Worm (Caenorhabditis elegans): ENCODE data around the gene vps-8.
A peak's percentile ranks its signal among the peaks of the same experiment; 100 is the strongest.

The vps-8 gene

DNA sequence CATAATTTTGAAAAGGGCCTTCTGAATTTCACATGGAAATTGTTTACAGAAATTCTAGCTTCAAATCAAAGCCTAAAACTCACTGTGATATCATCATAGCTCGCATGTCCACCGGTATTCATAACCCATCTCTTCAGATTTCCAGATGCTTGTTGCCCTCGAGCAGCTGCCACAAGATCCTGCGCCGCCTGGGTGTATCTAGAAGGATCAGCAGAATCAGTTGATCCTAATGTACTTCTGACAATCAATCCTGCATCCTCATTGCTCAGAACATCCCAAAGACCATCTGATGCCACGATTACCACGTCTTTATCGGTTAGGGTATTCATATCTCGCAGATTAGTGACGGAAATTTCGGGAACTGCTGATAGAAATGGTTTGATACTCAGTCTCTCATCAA is 9.9 kb downstream of the vps-8 start:
- TF ChIP-seq snpc-4 (tag; optimal IDR thresholded peaks at IDR 0.05): no peak
- TF ChIP-seq bed-3 (GFP tag; optimal IDR thresholded peaks at IDR 0.05): no peak
- no peak for TF ChIP-seq sem-2 (GFP tag; optimal IDR thresholded peaks at IDR 0.05)
- TF ChIP-seq hlh-1 (tag; optimal IDR thresholded peaks at IDR 0.05): no peak
- no peak for TF ChIP-seq nhr-237 (tag; optimal IDR thresholded peaks at IDR 0.05)
- TF ChIP-seq pha-4 (tag; optimal IDR thresholded peaks at IDR 0.05): no peak
- TF ChIP-seq nhr-12 (tag; optimal IDR thresholded peaks at IDR 0.05): no peak
- no peak for TF ChIP-seq nhr-2 (tag; optimal IDR thresholded peaks at IDR 0.05)
- TF ChIP-seq ztf-11 (tag; optimal IDR thresholded peaks at IDR 0.05): no peak
- TF ChIP-seq zip-8 (tag; optimal IDR thresholded peaks at IDR 0.05): no peak
- no peak for TF ChIP-seq mls-2 (tag; optimal IDR thresholded peaks at IDR 0.05)
- no peak for TF ChIP-seq lsy-2 (tag; optimal IDR thresholded peaks at IDR 0.05)
- TF ChIP-seq cnd-1 (tag; optimal IDR thresholded peaks at IDR 0.05): no peak
- no peak for TF ChIP-seq elt-1 (tag; optimal IDR thresholded peaks at IDR 0.05; ENCODE audit: borderline replicate concordance, insufficient read depth)
- no peak for TF ChIP-seq M03D4.4 (tag; optimal IDR thresholded peaks at IDR 0.05)
- no peak for TF ChIP-seq ham-2 (GFP tag; optimal IDR thresholded peaks at IDR 0.05)
- TF ChIP-seq unc-62 (GFP tag; optimal IDR thresholded peaks at IDR 0.05): no peak
- no peak for TF ChIP-seq lin-13 (tag; optimal IDR thresholded peaks at IDR 0.05)

- TF ChIP-seq sptf-1 (tag; optimal IDR thresholded peaks at IDR 0.05) (no peak), nhr-2 (tag; optimal IDR thresholded peaks at IDR 0.05) (no peak), mep-1 (tag; optimal IDR thresholded peaks at IDR 0.05) (no peak), elt-3 (tag; optimal IDR thresholded peaks at IDR 0.05) (no peak), bed-3 (GFP tag; optimal IDR thresholded peaks at IDR 0.05) (no peak)
Observed at ce11 chrIV:12261353-12261752, 14.4 kb downstream of the vps-8 start, which contains the start of gene sre-14. Gene sre-14 (minus strand): TSS chrIV:12261453.

ce11 chrIV:12259161-12259870 is 16.5 kb downstream of the vps-8 start, which contains the start of gene Y39C12A.9:
Gene Y39C12A.9 (minus strand): TSS chrIV:12259211.
- no peak for TF ChIP-seq flh-1 (GFP tag; optimal IDR thresholded peaks at IDR 0.05)
- TF ChIP-seq unc-120 (tag; optimal IDR thresholded peaks at IDR 0.05; ENCODE audit: poor library complexity, severe bottlenecking): peak; percentile 16
- TF ChIP-seq mep-1 (tag; optimal IDR thresholded peaks at IDR 0.05): no peak
- TF ChIP-seq ces-1 (GFP tag; optimal IDR thresholded peaks at IDR 0.05): peak; percentile 31

ce11 chrIV:12252579-12252978 is 23.2 kb downstream of the vps-8 start, which contains the start of gene dnj-26:
Gene dnj-26 (minus strand): TSS chrIV:12252679.
- no peak for TF ChIP-seq cnd-1 (tag; optimal IDR thresholded peaks at IDR 0.05)
- no peak for TF ChIP-seq snpc-4 (tag; optimal IDR thresholded peaks at IDR 0.05)
- no peak for TF ChIP-seq unc-120 (tag; optimal IDR thresholded peaks at IDR 0.05; ENCODE audit: poor library complexity, severe bottlenecking)
- TF ChIP-seq lin-32 (GFP tag; optimal IDR thresholded peaks at IDR 0.05): no peak
- TF ChIP-seq mls-2 (tag; optimal IDR thresholded peaks at IDR 0.05): no peak
- no peak for TF ChIP-seq tbx-8 (GFP tag; optimal IDR thresholded peaks at IDR 0.05)

DNA sequence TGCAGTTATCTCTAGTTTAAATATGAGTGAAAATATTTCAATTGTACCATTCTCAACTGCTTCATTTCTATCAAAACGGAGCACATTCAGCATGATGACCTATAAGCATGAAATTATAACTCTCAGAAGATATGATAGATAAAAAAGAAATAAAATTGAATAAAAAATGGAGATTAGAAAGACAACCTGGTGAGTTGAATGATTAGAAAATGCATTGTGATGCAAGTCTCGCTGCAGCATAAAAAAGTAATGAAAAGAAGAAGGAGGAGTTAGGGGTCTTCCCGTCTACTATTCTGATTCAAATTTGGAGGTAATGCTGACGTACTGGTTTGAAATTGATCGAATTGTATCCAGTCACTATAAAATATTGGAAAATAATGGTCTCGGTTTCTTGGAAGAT is 31.1 kb downstream of the vps-8 start, which contains the start of gene sre-15:
TSS of gene sre-15 (minus strand) at position 101 of the 400 bp plus-strand sequence.
- TF ChIP-seq blmp-1 (tag; optimal IDR thresholded peaks at IDR 0.05): no peak
- TF ChIP-seq zip-8 (tag; optimal IDR thresholded peaks at IDR 0.05): no peak
- TF ChIP-seq lin-13 (tag; optimal IDR thresholded peaks at IDR 0.05): no peak
- no peak for TF ChIP-seq ces-1 (GFP tag; optimal IDR thresholded peaks at IDR 0.05)
- no peak for TF ChIP-seq mls-2 (tag; optimal IDR thresholded peaks at IDR 0.05)

ce11 chrIV:12238851-12239250 is 36.9 kb downstream of the vps-8 start, which contains the start of gene sre-19:
Gene sre-19 (minus strand): TSS chrIV:12238951.
- TF ChIP-seq ceh-43 (GFP tag; optimal IDR thresholded peaks at IDR 0.05) (no peak), ceh-39 (tag; optimal IDR thresholded peaks at IDR 0.05) (no peak), ztf-11 (tag; optimal IDR thresholded peaks at IDR 0.05) (no peak), tbx-8 (GFP tag; optimal IDR thresholded peaks at IDR 0.05) (no peak), lin-13 (tag; optimal IDR thresholded peaks at IDR 0.05) (no peak), pha-4 (tag; optimal IDR thresholded peaks at IDR 0.05) (no peak), lsy-2 (tag; optimal IDR thresholded peaks at IDR 0.05) (no peak), unc-39 (tag; optimal IDR thresholded peaks at IDR 0.05) (no peak), ham-2 (GFP tag; optimal IDR thresholded peaks at IDR 0.05) (no peak), sptf-1 (tag; optimal IDR thresholded peaks at IDR 0.05) (no peak), nhr-2 (tag; optimal IDR thresholded peaks at IDR 0.05) (no peak), nhr-76 (tag; optimal IDR thresholded peaks at IDR 0.05) (no peak), lin-32 (GFP tag; optimal IDR thresholded peaks at IDR 0.05) (no peak), cnd-1 (tag; optimal IDR thresholded peaks at IDR 0.05) (no peak), unc-62 (GFP tag; optimal IDR thresholded peaks at IDR 0.05) (no peak), nhr-28 (tag; optimal IDR thresholded peaks at IDR 0.05) (no peak), ces-1 (GFP tag; optimal IDR thresholded peaks at IDR 0.05) (no peak), nhr-12 (tag; optimal IDR thresholded peaks at IDR 0.05) (no peak), unc-120 (tag; optimal IDR thresholded peaks at IDR 0.05; ENCODE audit: poor library complexity, severe bottlenecking) (no peak), mep-1 (tag; optimal IDR thresholded peaks at IDR 0.05) (no peak)

All from whole organism, mixed stage, embryonic.